Fruit fly (Drosophila melanogaster) Kc167 (cell line): ENCODE data around the gene pav.

Experiments
- Myc ChIP-seq: fragments of >200 bp; optimal IDR thresholded peaks from 2 replicates; lab custom pipeline; 2017; ENCODE audit warnings: missing external identifiers
- h ChIP-seq: fragments of >200 bp; optimal IDR thresholded peaks from 3 replicates; lab custom pipeline; 2018; ENCODE audit warnings: missing external identifiers
- psq ChIP-seq: fragments of >200 bp; optimal IDR thresholded peaks from 2 replicates; lab custom pipeline; 2017; ENCODE audit warnings: missing external identifiers
- ttk ChIP-seq: sonication (Bioruptor generic); optimal IDR thresholded peaks from 2 replicates; lab custom pipeline; 2017; ENCODE audit warnings: missing external identifiers

- TF ChIP-seq psq (no peak), h (lab: Kevin White, UChicago) (no peak), ttk (lab: Kevin White, UChicago) (no peak), Myc (lab: Kevin White, UChicago) (no peak)
Observed at dm6 chr3L:4204239-4204638, 38.3 kb upstream of the pav start, which contains the start of gene CG15005.
